Worm (Caenorhabditis elegans) whole organism, mixed stage, embryonic: ENCODE data around the gene Y51H4A.6.

Experiments used
- blmp-1 ChIP-seq: fragments of 150-350 bp; optimal IDR thresholded peaks from 2 replicates; lab custom pipeline; 2014; ENCODE audit warnings: missing biosample characterization, missing genetic modification characterization
- lin-13 ChIP-seq: fragments of 150-350 bp; optimal IDR thresholded peaks from 2 replicates; lab custom pipeline; 2014; ENCODE audit warnings: missing biosample characterization, missing genetic modification characterization
- lin-32 ChIP-seq: fragments of 200-800 bp; sonication (Bioruptor generic); optimal IDR thresholded peaks from 2 replicates; lab custom pipeline; 2018; ENCODE audit warnings: mild to moderate bottlenecking, missing genetic modification characterization, missing compliant biosample characterization
- mab-5 ChIP-seq: fragments of 150-350 bp; optimal IDR thresholded peaks from 2 replicates; lab custom pipeline; 2014; ENCODE audit warnings: missing biosample characterization, missing genetic modification characterization
- mep-1 ChIP-seq: fragments of 150-350 bp; optimal IDR thresholded peaks from 2 replicates; lab custom pipeline; 2017; ENCODE audit warnings: missing biosample characterization, missing genetic modification reagents, missing genetic modification characterization, inconsistent platforms
- nhr-2 ChIP-seq: fragments of 150-350 bp; optimal IDR thresholded peaks from 2 replicates; lab custom pipeline; 2014; ENCODE audit warnings: missing biosample characterization, missing genetic modification characterization
- nhr-237 ChIP-seq: fragments of 150-350 bp; optimal IDR thresholded peaks from 2 replicates; lab custom pipeline; 2014; ENCODE audit warnings: missing biosample characterization, missing genetic modification characterization
- nhr-28 ChIP-seq: fragments of 150-350 bp; optimal IDR thresholded peaks from 2 replicates; lab custom pipeline; 2014; ENCODE audit warnings: missing biosample characterization, missing genetic modification characterization
- pha-4 ChIP-seq: fragments of 150-350 bp; optimal IDR thresholded peaks from 2 replicates; lab custom pipeline; 2018; ENCODE audit warnings: missing biosample characterization, missing genetic modification reagents, missing genetic modification characterization
- snpc-4 ChIP-seq: fragments of 150-350 bp; optimal IDR thresholded peaks from 2 replicates; lab custom pipeline; 2014; ENCODE audit warnings: missing biosample characterization, missing genetic modification characterization
- sptf-1 ChIP-seq: sonication (generic microtip); optimal IDR thresholded peaks from 2 replicates; lab custom pipeline; 2017; ENCODE audit warnings: mild to moderate bottlenecking, missing genetic modification characterization, moderate library complexity, missing compliant biosample characterization
- unc-120 ChIP-seq: sonication (generic microtip); optimal IDR thresholded peaks from 2 replicates; lab custom pipeline; 2017; ENCODE audit warnings: missing genetic modification characterization, missing compliant biosample characterization; ENCODE audit not compliant: poor library complexity, severe bottlenecking
- unc-39 ChIP-seq: fragments of 150-350 bp; optimal IDR thresholded peaks from 2 replicates; lab custom pipeline; 2014; ENCODE audit warnings: missing biosample characterization, missing genetic modification characterization
- zip-8 ChIP-seq: fragments of 150-350 bp; optimal IDR thresholded peaks from 2 replicates; lab custom pipeline; 2014; ENCODE audit warnings: missing biosample characterization, missing genetic modification characterization
- ztf-11 ChIP-seq: fragments of 150-350 bp; optimal IDR thresholded peaks from 2 replicates; lab custom pipeline; 2014; ENCODE audit warnings: missing biosample characterization, missing genetic modification characterization

Gene Y51H4A.6

DNA sequence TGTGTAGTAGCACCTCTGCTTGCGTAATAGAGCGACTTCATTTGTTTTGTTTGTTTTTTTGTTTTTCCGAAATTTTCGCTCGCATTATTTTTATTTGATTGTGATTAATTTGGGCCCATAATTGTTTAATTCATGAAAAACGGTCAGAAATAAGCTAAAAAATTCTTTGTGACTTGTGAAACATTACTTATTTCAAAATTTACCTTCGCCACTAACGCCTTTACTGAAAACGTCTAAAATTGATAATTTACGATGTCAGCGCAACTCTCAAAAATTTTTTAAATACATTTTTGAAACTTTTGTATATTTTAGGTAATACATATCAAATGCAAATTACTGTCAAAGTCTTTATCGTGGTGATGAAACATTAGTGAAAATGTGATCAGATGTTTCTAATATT lies 27.5 kb downstream of the Y51H4A.6 start:
- TF ChIP-seq pha-4 (no peak), sptf-1 (tag; lab: Kevin White, UChicago) (no peak), nhr-28 (no peak), mep-1 (no peak), ztf-11 (tag; lab: Kevin White, UChicago) (no peak), snpc-4 (tag; lab: Kevin White, UChicago) (no peak), unc-120 (no peak), nhr-2 (tag; lab: Kevin White, UChicago) (no peak), lin-32 (GFP tag; lab: Kevin White, UChicago) (no peak), nhr-237 (tag; lab: Kevin White, UChicago) (no peak), mab-5 (tag; lab: Kevin White, UChicago) (no peak), unc-39 (tag; lab: Kevin White, UChicago) (no peak), lin-13 (no peak), zip-8 (no peak)

DNA sequence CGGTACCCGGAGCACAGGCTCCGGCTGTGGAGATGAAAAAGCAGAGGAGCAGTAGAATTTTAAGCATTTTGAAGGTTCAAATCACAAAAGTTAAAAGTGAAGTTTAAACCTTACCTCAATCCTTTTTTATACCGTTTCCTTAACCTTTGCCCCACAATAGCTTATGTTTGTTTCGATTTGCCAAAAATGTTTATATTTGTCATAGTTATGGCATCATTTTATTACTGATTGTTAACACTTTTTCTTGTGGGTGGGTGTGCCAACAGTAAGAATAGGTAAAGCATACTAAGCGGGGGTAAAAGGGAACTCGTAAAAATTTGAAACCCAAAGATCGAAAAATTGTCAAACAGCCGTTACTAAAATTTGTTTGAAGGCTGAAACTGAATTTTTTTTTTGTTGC lies 45.0 kb downstream of the Y51H4A.6 start, which contains the start of gene Y51H4A.8:
Gene Y51H4A.8, minus strand, starts transcription at position 101 of the 400 bp plus-strand sequence.
- no peak for TF ChIP-seq mab-5 (tag; lab: Kevin White, UChicago)
- no peak for TF ChIP-seq zip-8
- TF ChIP-seq blmp-1 (tag; lab: Kevin White, UChicago) = no peak
